Worm (Caenorhabditis elegans): ENCODE data around the gene cebp-1.
A peak's percentile ranks its signal among the peaks of the same experiment; 100 is the strongest.

Gene cebp-1

DNA sequence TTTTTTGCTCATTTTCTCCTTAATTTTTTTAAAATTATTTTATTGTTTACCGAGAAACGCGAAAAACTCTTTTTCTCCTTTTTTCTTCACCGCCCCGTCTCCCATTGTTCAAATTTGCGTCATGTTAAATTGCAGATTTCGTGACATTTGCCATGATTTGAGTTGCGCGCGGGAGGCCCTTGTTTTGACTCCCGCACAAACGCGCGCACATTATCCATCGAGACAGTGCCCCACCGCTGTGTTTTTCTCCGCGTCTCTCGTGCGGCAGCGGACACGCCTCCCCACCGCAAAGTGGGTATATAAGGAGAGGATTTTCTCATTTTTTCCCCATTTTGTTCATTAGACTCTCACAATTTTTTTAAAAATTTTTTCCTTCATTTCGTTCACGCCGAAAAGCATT is 22.3 kb upstream of the cebp-1 start (continued):
- TF ChIP-seq snpc-4 (GFP tag; optimal IDR thresholded peaks at IDR 0.05) (no peak), snpc-4 (tag; optimal IDR thresholded peaks at IDR 0.05) (no peak), cebp-1 (GFP tag; IDR thresholded peaks at IDR 0.05) (no peak), cebp-1 (tag; optimal IDR thresholded peaks at IDR 0.05) (peak; percentile 68)

DNA sequence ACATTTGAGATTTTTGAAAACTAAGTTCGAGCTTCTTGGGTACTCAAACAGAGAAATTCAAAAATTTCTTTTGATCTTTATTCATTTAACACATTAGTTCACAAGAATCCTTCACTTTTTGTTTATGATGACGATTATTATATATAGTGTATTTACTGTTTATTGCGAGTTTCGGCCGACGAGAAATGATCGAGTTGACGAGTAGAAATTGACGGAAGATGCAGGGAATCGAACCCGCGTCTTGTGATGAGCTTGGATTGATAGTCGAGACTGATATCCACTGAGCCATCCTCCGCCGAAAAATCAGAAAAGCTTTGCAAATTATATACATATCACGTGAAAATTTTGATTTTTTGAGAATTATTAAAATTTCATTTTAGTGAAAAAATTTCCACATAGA is 20.1 kb upstream of the cebp-1 start:
- TF ChIP-seq cebp-1 (GFP tag; IDR thresholded peaks at IDR 0.05) (no peak), cebp-1 (tag; optimal IDR thresholded peaks at IDR 0.05) (peak; percentile 67), ceh-100 (GFP tag; IDR thresholded peaks at IDR 0.05) (no peak), F57C9.4 (tag; optimal IDR thresholded peaks at IDR 0.05) (no peak), ceh-40 (GFP tag; IDR thresholded peaks at IDR 0.05) (no peak), rpc-1 (optimal IDR thresholded peaks at IDR 0.05) (peak; percentile 16), rpc-1 (tag; optimal IDR thresholded peaks at IDR 0.05) (peak; percentile 57), ztf-3 (GFP tag; optimal IDR thresholded peaks at IDR 0.05) (no peak), bed-1 (GFP tag; IDR thresholded peaks at IDR 0.05) (no peak)

DNA sequence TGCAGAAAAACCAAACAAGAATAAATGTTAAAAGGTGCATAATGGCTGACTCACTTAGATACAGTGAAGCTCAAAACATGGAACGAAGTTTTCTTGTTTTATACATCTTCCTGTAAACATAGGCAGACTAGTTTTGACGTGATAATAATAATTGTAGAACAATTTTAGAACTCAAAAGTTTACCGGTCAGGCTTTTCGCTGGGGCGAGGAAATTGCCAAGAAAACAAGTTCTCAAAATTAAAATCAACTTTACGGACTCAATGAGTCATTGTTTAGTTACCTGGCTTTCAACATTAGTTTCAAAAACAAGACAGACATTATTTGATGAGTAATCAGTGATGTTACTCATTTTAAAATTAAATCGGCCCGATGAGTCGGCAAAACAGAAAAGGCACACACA is 19.2 kb upstream of the cebp-1 start, which contains the start of gene D1005.5:
TSS of gene D1005.5 (minus strand) at position 101 of the 400 bp plus-strand sequence.
- TF ChIP-seq rpc-1 (optimal IDR thresholded peaks at IDR 0.05) (no peak), rpc-1 (tag; optimal IDR thresholded peaks at IDR 0.05) (no peak), cebp-1 (GFP tag; IDR thresholded peaks at IDR 0.05) (no peak), cebp-1 (tag; optimal IDR thresholded peaks at IDR 0.05) (peak; percentile 22)

ce11 chrX:1471232-1471631 is 17.6 kb upstream of the cebp-1 start:
- TF ChIP-seq snpc-4 (GFP tag; optimal IDR thresholded peaks at IDR 0.05) (no peak), snpc-4 (tag; optimal IDR thresholded peaks at IDR 0.05) (peak in 2 of 4 experiments; percentile 78 to 81), C06A6.2 (GFP tag; conservative IDR thresholded peaks at IDR 0.05) (no peak), cebp-1 (GFP tag; IDR thresholded peaks at IDR 0.05) (no peak), cebp-1 (tag; optimal IDR thresholded peaks at IDR 0.05) (peak; percentile 73)

DNA sequence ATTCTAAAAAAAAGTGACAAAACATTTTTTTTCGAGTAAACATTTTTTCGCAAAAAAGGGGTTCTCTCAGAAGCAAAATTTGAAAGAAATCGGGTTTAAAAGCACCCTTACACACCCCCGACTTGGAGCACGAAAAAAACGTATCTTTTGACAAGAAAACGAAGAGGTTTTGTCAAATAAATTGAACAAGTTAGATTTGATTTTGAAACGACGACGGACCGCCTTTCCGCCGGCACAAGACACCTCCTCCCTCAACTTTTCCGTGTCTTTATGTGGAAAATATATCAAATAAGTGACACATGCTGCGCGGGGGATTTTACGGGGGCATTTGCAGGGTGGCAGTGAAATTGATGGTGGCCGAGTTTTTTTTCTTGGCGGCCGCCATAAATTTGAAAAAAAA is 14.4 kb upstream of the cebp-1 start:
- TF ChIP-seq B0019.2 (GFP tag; conservative IDR thresholded peaks at IDR 0.05) (no peak), nhr-120 (GFP tag; IDR thresholded peaks at IDR 0.05) (no peak), Y95B8A.8 (GFP tag; IDR thresholded peaks at IDR 0.05) (no peak), snpc-1.1 (tag; optimal IDR thresholded peaks at IDR 0.05; ENCODE audit: insufficient read depth) (no peak), bed-1 (GFP tag; IDR thresholded peaks at IDR 0.05) (no peak), F52B5.7 (tag; optimal IDR thresholded peaks at IDR 0.05) (no peak), him-1 (tag; optimal IDR thresholded peaks at IDR 0.05) (no peak), chd-7 (tag; optimal IDR thresholded peaks at IDR 0.05) (no peak), F10E7.11 (tag; optimal IDR thresholded peaks at IDR 0.05) (no peak)

DNA sequence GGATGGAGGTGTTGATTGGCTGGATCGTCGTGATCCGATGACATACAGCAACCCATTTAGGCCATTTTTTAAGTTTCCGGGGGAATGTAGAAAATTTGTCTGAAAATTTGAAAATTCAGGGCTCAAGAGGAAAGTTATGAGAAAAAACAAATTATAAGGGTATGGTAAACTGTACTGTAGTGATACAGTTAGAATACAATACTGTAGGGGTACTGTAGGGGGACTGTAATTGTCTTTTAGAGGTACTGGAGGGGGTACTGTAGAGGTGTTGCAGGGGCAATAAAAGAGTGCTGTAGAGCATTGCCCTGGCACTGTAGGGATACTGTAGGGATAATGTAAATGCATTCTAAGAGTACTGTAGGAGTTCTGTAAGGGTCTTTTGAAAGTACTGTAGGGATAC is 11.0 kb upstream of the cebp-1 start, which contains the start of gene D1005.6:
TSS of gene D1005.6 (minus strand) at position 101 of the 400 bp plus-strand sequence.
- TF ChIP-seq mxl-1 (tag; optimal IDR thresholded peaks at IDR 0.05) = no peak
- no peak for TF ChIP-seq let-607 (tag; optimal IDR thresholded peaks at IDR 0.05)
- no peak for TF ChIP-seq ztf-6 (GFP tag; IDR thresholded peaks at IDR 0.05)
- TF ChIP-seq sdz-38 (tag; optimal IDR thresholded peaks at IDR 0.05) = no peak
- TF ChIP-seq ets-4 (GFP tag; optimal IDR thresholded peaks at IDR 0.05) = no peak
- TF ChIP-seq Y67H2A.10 (GFP tag; conservative IDR thresholded peaks at IDR 0.05) = no peak
- no peak for TF ChIP-seq F57A8.1 (GFP tag; optimal IDR thresholded peaks at IDR 0.05)
- no peak for TF ChIP-seq D2030.7 (GFP tag; IDR thresholded peaks at IDR 0.05)
- TF ChIP-seq let-526 (GFP tag; IDR thresholded peaks at IDR 0.05) = no peak
- TF ChIP-seq unc-62 (GFP tag; optimal IDR thresholded peaks at IDR 0.05) = no peak
- no peak for TF ChIP-seq egl-18 (GFP tag; IDR thresholded peaks at IDR 0.05)
- TF ChIP-seq tlf-1 (GFP tag; optimal IDR thresholded peaks at IDR 0.05) = no peak
- TF ChIP-seq madf-8 (GFP tag; conservative IDR thresholded peaks at IDR 0.05) = no peak
- no peak for TF ChIP-seq akir-1 (GFP tag; optimal IDR thresholded peaks at IDR 0.05)
